Fruit fly (Drosophila melanogaster): ENCODE results near the gene IPIP.

IPIP gene

dm6 chr2L:6078757-6079351, 31.1 kb downstream of the IPIP start (continued):
- TF ChIP-seq Side (GFP tag; optimal IDR thresholded peaks at IDR 0.05) (no peak), Mes4 (GFP tag; optimal IDR thresholded peaks at IDR 0.05) (no peak), CG30403 (GFP tag; optimal IDR thresholded peaks at IDR 0.05) (no peak), CG42726 (GFP tag; IDR thresholded peaks at IDR 0.05; ENCODE audit: partially characterized antibody) (peak; percentile 100), Dll (GFP tag; IDR thresholded peaks at IDR 0.05; ENCODE audit: partially characterized antibody) (0 out of 4 replicates have a peak, but pooled peaks have one; percentile 27), CG7987 (GFP tag; optimal IDR thresholded peaks at IDR 0.05) (peak; percentile 69), gfzf (GFP tag; optimal IDR thresholded peaks at IDR 0.05) (no peak), Bteb2 (GFP tag; optimal IDR thresholded peaks at IDR 0.05) (no peak), CG10654 (GFP tag; optimal IDR thresholded peaks at IDR 0.05) (no peak), pros (GFP tag; optimal IDR thresholded peaks at IDR 0.05) (peak; percentile 95), ham (GFP tag; IDR thresholded peaks at IDR 0.05) (no peak), Spps (tag; optimal IDR thresholded peaks at IDR 0.05) (no peak), seq (GFP tag; IDR thresholded peaks at IDR 0.05) (no peak), CG43689 (GFP tag; IDR thresholded peaks at IDR 0.05) (no peak), CG2889 (GFP tag; IDR thresholded peaks at IDR 0.05) (no peak), ci (GFP tag; IDR thresholded peaks at IDR 0.05) (no peak; the same call in 2 of the 3 replicates), CG6272 (GFP tag; IDR thresholded peaks at IDR 0.05) (no peak), CG18619 (GFP tag; optimal IDR thresholded peaks at IDR 0.05) (no peak), CG11504 (tag; optimal IDR thresholded peaks at IDR 0.05) (no peak), CG9727 (GFP tag; optimal IDR thresholded peaks at IDR 0.05) (no peak), row (GFP tag; IDR thresholded peaks at IDR 0.05) (no peak), aop (GFP tag; IDR thresholded peaks at IDR 0.05) (peak; percentile 86), CG2712 (tag; optimal IDR thresholded peaks at IDR 0.05) (peak; percentile 17), TFAM (GFP tag; optimal IDR thresholded peaks at IDR 0.05) (no peak), CG12155 (GFP tag; optimal IDR thresholded peaks at IDR 0.05) (peak; percentile 96), Oli (tag; optimal IDR thresholded peaks at IDR 0.05) (no peak), CG12659 (GFP tag; optimal IDR thresholded peaks at IDR 0.05) (no peak), lbe (GFP tag; optimal IDR thresholded peaks at IDR 0.05) (no peak), stwl (tag; optimal IDR thresholded peaks at IDR 0.05) (peak; percentile 64), Usf (GFP tag; optimal IDR thresholded peaks at IDR 0.05) (no peak), tna (GFP tag; IDR thresholded peaks at IDR 0.05; ENCODE audit: partially characterized antibody) (no peak), bcd (GFP tag; optimal IDR thresholded peaks at IDR 0.05) (no peak), gsb-n (tag; optimal IDR thresholded peaks at IDR 0.05) (peak; percentile 14), Lpt (GFP tag; optimal IDR thresholded peaks at IDR 0.05) (peak; percentile 92), NFAT (GFP tag; IDR thresholded peaks at IDR 0.05) (no peak), ttk (GFP tag; IDR thresholded peaks at IDR 0.05) (no peak), emc (GFP tag; optimal IDR thresholded peaks at IDR 0.05) (no peak), CG17361 (GFP tag; IDR thresholded peaks at IDR 0.05) (no peak), vfl (GFP tag; optimal IDR thresholded peaks at IDR 0.05) (no peak), CG3995 (GFP tag; optimal IDR thresholded peaks at IDR 0.05) (no peak), sens-2 (GFP tag; IDR thresholded peaks at IDR 0.05) (no peak), jumu (GFP tag; optimal IDR thresholded peaks at IDR 0.05) (no peak), Trl (optimal IDR thresholded peaks at IDR 0.05) (peak; percentile 10 to 83), Trl (GFP tag; optimal IDR thresholded peaks at IDR 0.05) (no peak), crc (GFP tag; optimal IDR thresholded peaks at IDR 0.05) (no peak), jing (GFP tag; optimal IDR thresholded peaks at IDR 0.05) (no peak), CG10543 (GFP tag; optimal IDR thresholded peaks at IDR 0.05) (peak; percentile 15), chn (GFP tag; optimal IDR thresholded peaks at IDR 0.05) (peak; percentile 69), Rfx (GFP tag; IDR thresholded peaks at IDR 0.05) (no peak), tin (GFP tag; optimal IDR thresholded peaks at IDR 0.05) (no peak), crol (GFP tag; IDR thresholded peaks at IDR 0.05) (peak; percentile 98), Fer2 (tag; optimal IDR thresholded peaks at IDR 0.05) (no peak)
